Fruit fly (Drosophila melanogaster) whole organism, embryonic: Measurements from ENCODE around the gene mRpS7.

Experiments used
- Adf1 ChIP-seq: fragments of 200-800 bp; sonication (Bioruptor generic); IDR thresholded peaks from 2 replicates; pipeline ENCODE4 v1.3.6; 2022; ENCODE audit warnings: missing biosample characterization, missing genetic modification characterization
- Bdp1 ChIP-seq: fragments of 200-800 bp; sonication (Bioruptor generic); optimal IDR thresholded peaks from 3 replicates; lab custom pipeline; 2016; ENCODE audit warnings: missing biosample characterization, missing genetic modification characterization
- CG10959 ChIP-seq: fragments of 200-800 bp; sonication (Bioruptor generic); IDR thresholded peaks from 2 replicates; pipeline ENCODE4 v1.3.6; 2022; ENCODE audit warnings: missing biosample characterization, missing genetic modification characterization
- CG11247 ChIP-seq: fragments of 200-800 bp; sonication (Bioruptor generic); IDR thresholded peaks from 2 replicates; pipeline ENCODE4 v1.3.6; 2022; ENCODE audit warnings: missing biosample characterization, missing genetic modification characterization
- CG11504 ChIP-seq: fragments of 200-800 bp; sonication (Bioruptor generic); optimal IDR thresholded peaks from 3 replicates; lab custom pipeline; 2019; ENCODE audit warnings: missing biosample characterization, mild to moderate bottlenecking, missing genetic modification characterization, moderate library complexity
- CG13775 ChIP-seq: fragments of 200-800 bp; sonication (Bioruptor generic); optimal IDR thresholded peaks from 3 replicates; lab custom pipeline; 2017; ENCODE audit warnings: missing biosample characterization, mild to moderate bottlenecking, missing genetic modification characterization
- CG14441 ChIP-seq: fragments of 200-800 bp; sonication (Bioruptor generic); IDR thresholded peaks from 2 replicates; pipeline ENCODE4 v1.3.6; 2022; ENCODE audit warnings: missing biosample characterization, missing genetic modification characterization
- CG16863 ChIP-seq: fragments of 200-800 bp; sonication (Bioruptor generic); optimal IDR thresholded peaks from 3 replicates; lab custom pipeline; 2016; ENCODE audit warnings: missing biosample characterization, missing genetic modification characterization
- CG17328 ChIP-seq: fragments of 200-800 bp; sonication (Bioruptor generic); IDR thresholded peaks from 2 replicates; pipeline ENCODE4 v1.3.6; 2022; ENCODE audit warnings: missing biosample characterization, missing genetic modification characterization
- CG17568 ChIP-seq: fragments of 200-800 bp; sonication (Bioruptor generic); optimal IDR thresholded peaks from 2 replicates; lab custom pipeline; 2018; ENCODE audit warnings: missing biosample characterization, mild to moderate bottlenecking, missing genetic modification characterization, moderate library complexity
- CG17912 ChIP-seq: fragments of 200-800 bp; sonication (Bioruptor generic); optimal IDR thresholded peaks from 2 replicates; lab custom pipeline; 2018; ENCODE audit warnings: missing biosample characterization, mild to moderate bottlenecking, missing genetic modification characterization
- CG18764 ChIP-seq: fragments of 200-800 bp; sonication (Bioruptor generic); optimal IDR thresholded peaks from 3 replicates; lab custom pipeline; 2016; ENCODE audit warnings: missing biosample characterization, missing genetic modification characterization
- CG2202 ChIP-seq: fragments of 200-800 bp; sonication (Bioruptor generic); optimal IDR thresholded peaks from 2 replicates; lab custom pipeline; 2018; ENCODE audit warnings: missing biosample characterization, mild to moderate bottlenecking, missing genetic modification characterization
- CG3838 ChIP-seq: fragments of 200-800 bp; sonication (Bioruptor generic); optimal IDR thresholded peaks from 3 replicates; lab custom pipeline; 2016; ENCODE audit warnings: missing biosample characterization, missing genetic modification characterization
- CG3995 ChIP-seq: fragments of 200-800 bp; sonication (Bioruptor generic); optimal IDR thresholded peaks from 3 replicates; lab custom pipeline; 2016; ENCODE audit warnings: missing biosample characterization, missing genetic modification characterization
- CG4328 ChIP-seq: fragments of 200-800 bp; sonication (Bioruptor generic); optimal IDR thresholded peaks from 3 replicates; lab custom pipeline; 2017; ENCODE audit warnings: missing biosample characterization, missing genetic modification reagents, missing genetic modification characterization
- CG8089 ChIP-seq: fragments of 200-800 bp; sonication (Bioruptor generic); optimal IDR thresholded peaks from 3 replicates; lab custom pipeline; 2016; ENCODE audit warnings: missing biosample characterization, missing genetic modification characterization
- CG8290 ChIP-seq, 3 experiments: fragments of 200-800 bp; sonication (Bioruptor generic); optimal IDR thresholded peaks; 2 replicates each; lab custom pipeline; 2016 to 2019; ENCODE audit warnings: missing biosample characterization in 3 of 3, missing genetic modification characterization in 3 of 3, mild to moderate bottlenecking in 2 of 3, moderate library complexity in 1 of 3
- CG8944 ChIP-seq: fragments of 200-800 bp; sonication (Bioruptor generic); optimal IDR thresholded peaks from 3 replicates; lab custom pipeline; 2016; ENCODE audit warnings: missing biosample characterization, missing genetic modification characterization
- Dad ChIP-seq: fragments of 200-800 bp; sonication (Bioruptor generic); optimal IDR thresholded peaks from 3 replicates; lab custom pipeline; 2016; ENCODE audit warnings: missing biosample characterization, missing genetic modification characterization
- Dip2 ChIP-seq: fragments of 200-800 bp; sonication (Bioruptor generic); IDR thresholded peaks from 2 replicates; pipeline ENCODE4 v1.3.6; 2022; ENCODE audit warnings: missing biosample characterization, missing genetic modification characterization
- Dip3 ChIP-seq: fragments of 200-800 bp; sonication (Bioruptor generic); optimal IDR thresholded peaks from 3 replicates; lab custom pipeline; 2016; ENCODE audit warnings: missing biosample characterization, missing genetic modification characterization
- Doc3 ChIP-seq: fragments of 200-800 bp; sonication (Bioruptor generic); IDR thresholded peaks from 3 replicates; pipeline ENCODE4 v1.3.6; 2022; ENCODE audit warnings: missing biosample characterization, missing genetic modification characterization; ENCODE audit not compliant: partially characterized antibody
- Hr39 ChIP-seq: fragments of >200 bp; optimal IDR thresholded peaks from 2 replicates; lab custom pipeline; 2017
- Hr78 ChIP-seq, 2 experiments: fragments of 200-800 bp in 1 of 2; fragments of >200 bp in 1 of 2; sonication (Bioruptor generic) in 1 of 2; optimal IDR thresholded peaks; 2 replicates each; lab custom pipeline; 2017 to 2019; ENCODE audit warnings: missing biosample characterization in 2 of 2, missing genetic modification characterization in 2 of 2, mild to moderate bottlenecking in 1 of 2, moderate library complexity in 1 of 2
- Hsf ChIP-seq: fragments of 200-800 bp; sonication (Bioruptor generic); optimal IDR thresholded peaks from 3 replicates; lab custom pipeline; 2016; ENCODE audit warnings: missing biosample characterization, missing genetic modification characterization
- MTF-1 ChIP-seq: fragments of 200-800 bp; sonication (Bioruptor generic); optimal IDR thresholded peaks from 2 replicates; lab custom pipeline; 2018; ENCODE audit warnings: missing biosample characterization, mild to moderate bottlenecking, missing genetic modification characterization, borderline replicate concordance
- Mrtf ChIP-seq: fragments of 200-800 bp; sonication (Bioruptor generic); IDR thresholded peaks from 3 replicates; pipeline ENCODE4 v1.3.6; 2022; ENCODE audit warnings: missing biosample characterization, missing genetic modification characterization
- Myb ChIP-seq: fragments of 200-800 bp; sonication (Bioruptor generic); optimal IDR thresholded peaks from 2 replicates; lab custom pipeline; 2016; ENCODE audit warnings: missing biosample characterization, missing genetic modification characterization
- NC2β ChIP-seq: fragments of 200-800 bp; sonication (Bioruptor generic); optimal IDR thresholded peaks from 2 replicates; lab custom pipeline; 2016; ENCODE audit warnings: missing biosample characterization, missing genetic modification characterization
- Ptx1 ChIP-seq: fragments of 200-800 bp; sonication (Bioruptor generic); IDR thresholded peaks from 2 replicates; pipeline ENCODE4 v1.3.6; 2022; ENCODE audit warnings: missing biosample characterization, missing genetic modification characterization
- Six4 ChIP-seq: fragments of 200-800 bp; sonication (Bioruptor generic); optimal IDR thresholded peaks from 2 replicates; lab custom pipeline; 2016; ENCODE audit warnings: missing biosample characterization, missing genetic modification characterization
- YL-1 ChIP-seq: fragments of 200-800 bp; sonication (Bioruptor generic); optimal IDR thresholded peaks from 3 replicates; lab custom pipeline; 2017; ENCODE audit warnings: missing biosample characterization, mild to moderate bottlenecking, missing genetic modification characterization
- ara ChIP-seq: fragments of 200-800 bp; sonication (Bioruptor generic); IDR thresholded peaks from 2 replicates; pipeline ENCODE4 v1.3.6; 2022; ENCODE audit warnings: missing biosample characterization, missing genetic modification characterization
- br ChIP-seq: fragments of >200 bp; optimal IDR thresholded peaks from 2 replicates; lab custom pipeline; 2017
- chif ChIP-seq, 2 experiments: fragments of 200-800 bp; sonication (Bioruptor generic); optimal IDR thresholded peaks; 3 replicates each; lab custom pipeline; 2016; ENCODE audit warnings: missing biosample characterization in 2 of 2, missing genetic modification characterization in 2 of 2
- dan ChIP-seq: fragments of 200-800 bp; sonication (Bioruptor generic); IDR thresholded peaks from 2 replicates; pipeline ENCODE4 v1.3.6; 2022; ENCODE audit warnings: missing biosample characterization, missing genetic modification characterization
- dati ChIP-seq: fragments of 200-800 bp; sonication (Bioruptor generic); IDR thresholded peaks from 2 replicates; pipeline ENCODE4 v1.3.6; 2022; ENCODE audit warnings: missing biosample characterization, missing genetic modification characterization
- disco-r ChIP-seq: fragments of 200-800 bp; sonication (Bioruptor generic); optimal IDR thresholded peaks from 2 replicates; lab custom pipeline; 2016; ENCODE audit warnings: missing biosample characterization, missing genetic modification characterization
- eve ChIP-seq, 2 experiments: fragments of >200 bp; optimal IDR thresholded peaks; 2 replicates each; lab custom pipeline; 2017; ENCODE audit warnings: missing biosample characterization in 2 of 2, missing genetic modification characterization in 2 of 2
- grau ChIP-seq: fragments of 200-800 bp; optimal IDR thresholded peaks from 3 replicates; lab custom pipeline; 2019; ENCODE audit warnings: missing biosample characterization, mild to moderate bottlenecking, missing genetic modification characterization, moderate library complexity
- gsb-n ChIP-seq: fragments of 200-800 bp; sonication (Bioruptor generic); optimal IDR thresholded peaks from 3 replicates; lab custom pipeline; 2018; ENCODE audit warnings: missing biosample characterization, mild to moderate bottlenecking, missing genetic modification characterization
- lbe ChIP-seq: fragments of 200-800 bp; sonication (Bioruptor generic); optimal IDR thresholded peaks from 2 replicates; lab custom pipeline; 2016; ENCODE audit warnings: missing biosample characterization, mild to moderate bottlenecking, missing genetic modification characterization
- schlank ChIP-seq: fragments of 200-800 bp; sonication (Bioruptor generic); optimal IDR thresholded peaks from 2 replicates; lab custom pipeline; 2018; ENCODE audit warnings: missing biosample characterization, mild to moderate bottlenecking, missing genetic modification characterization
- sna ChIP-seq: fragments of 200-800 bp; sonication (Bioruptor generic); IDR thresholded peaks from 2 replicates; pipeline ENCODE4 v1.3.6; 2022; ENCODE audit warnings: missing biosample characterization, missing genetic modification characterization; ENCODE audit not compliant: partially characterized antibody
- ssp ChIP-seq: fragments of 200-800 bp; sonication (Bioruptor generic); IDR thresholded peaks from 2 replicates; pipeline ENCODE4 v1.3.6; 2022; ENCODE audit warnings: missing biosample characterization, missing genetic modification characterization
- tll ChIP-seq, 2 experiments: fragments of 200-800 bp in 1 of 2; fragments of >200 bp in 1 of 2; sonication (Bioruptor generic) in 1 of 2; optimal IDR thresholded peaks; 2 replicates each; lab custom pipeline; 2017 to 2019; ENCODE audit warnings: missing biosample characterization in 2 of 2, missing genetic modification characterization in 2 of 2, mild to moderate bottlenecking in 1 of 2, moderate library complexity in 1 of 2
- tna ChIP-seq: fragments of 200-800 bp; sonication (Bioruptor generic); IDR thresholded peaks from 2 replicates; pipeline ENCODE4 v1.3.6; 2022; ENCODE audit warnings: missing biosample characterization, missing genetic modification characterization; ENCODE audit not compliant: partially characterized antibody
- vnd ChIP-seq: fragments of 200-800 bp; sonication (Bioruptor generic); IDR thresholded peaks from 3 replicates; pipeline ENCODE4 v1.3.6; 2022; ENCODE audit warnings: missing biosample characterization, missing genetic modification characterization; ENCODE audit not compliant: partially characterized antibody
- z ChIP-seq: fragments of 200-800 bp; sonication (Bioruptor generic); IDR thresholded peaks from 3 replicates; pipeline ENCODE4 v1.3.6; 2022; ENCODE audit warnings: missing biosample characterization, missing genetic modification characterization

The mRpS7 gene

dm6 chr2L:10430802-10431476 lies 44.5 kb downstream of the mRpS7 start, which contains the start of the genes Bug22 and TfIIB (continued):
- TF ChIP-seq Doc3 (no peak), gsb-n (tag; lab: Kevin White, UChicago) (no peak), lbe (GFP tag; lab: Kevin White, UChicago) (peak; percentile 31), CG8944 (GFP tag; lab: Kevin White, UChicago) (peak; percentile 63), CG3995 (GFP tag; lab: Kevin White, UChicago) (peak; percentile 17), CG8290 (GFP tag; optimal IDR thresholded peaks at IDR 0.05; lab: Kevin White, UChicago) (peak; percentile 78), CG8290 (tag; optimal IDR thresholded peaks at IDR 0.05; lab: Kevin White, UChicago) (peak; percentile 90 to 92), vnd (GFP tag; lab: Robert Waterston, UW) (no peak), CG17568 (GFP tag; lab: Kevin White, UChicago) (no peak), CG2202 (tag; lab: Kevin White, UChicago) (peak; percentile 21), Bdp1 (GFP tag; lab: Kevin White, UChicago) (peak; percentile 27), CG13775 (GFP tag; lab: Kevin White, UChicago) (peak; percentile 77), Dad (GFP tag; lab: Kevin White, UChicago) (peak; percentile 39), grau (tag; lab: Kevin White, UChicago) (peak; percentile 73), br (lab: Kevin White, UChicago) (no peak), dan (GFP tag; lab: Robert Waterston, UW) (no peak), Dip2 (GFP tag; lab: Robert Waterston, UW) (no peak), Myb (GFP tag; lab: Kevin White, UChicago) (peak; percentile 20), CG17328 (GFP tag; lab: Robert Waterston, UW) (peak; percentile 71; the same call in 1 of the 2 replicates), Adf1 (peak; percentile 30; the same call in 1 of the 2 replicates), z (GFP tag; lab: Robert Waterston, UW) (no peak), CG14441 (GFP tag; lab: Robert Waterston, UW) (peak; percentile 70), CG8089 (peak; percentile 27), Hr78 (GFP tag; optimal IDR thresholded peaks at IDR 0.05; lab: Kevin White, UChicago) (no peak), ssp (GFP tag; lab: Robert Waterston, UW) (peak; percentile 57), Hr39 (lab: Kevin White, UChicago) (no peak), Ptx1 (GFP tag; lab: Robert Waterston, UW) (peak; percentile 75), CG17912 (GFP tag; lab: Kevin White, UChicago) (peak; percentile 32), chif (GFP tag; optimal IDR thresholded peaks at IDR 0.05; lab: Kevin White, UChicago) (peak; percentile 35 to 41), Dip3 (peak; percentile 70), Hsf (GFP tag; lab: Kevin White, UChicago) (peak; percentile 74), eve (GFP tag; optimal IDR thresholded peaks at IDR 0.05; lab: Kevin White, UChicago) (no peak), tll (GFP tag; optimal IDR thresholded peaks at IDR 0.05; lab: Kevin White, UChicago) (peak in 1 of 2 experiments; percentile 50), tna (GFP tag; lab: Robert Waterston, UW) (no peak), disco-r (no peak), CG4328 (peak; percentile 44), NC2β (GFP tag; lab: Kevin White, UChicago) (peak; percentile 70), ara (GFP tag; lab: Robert Waterston, UW) (peak; percentile 38; the same call in 1 of the 2 replicates), dati (GFP tag; lab: Robert Waterston, UW) (no peak), Six4 (GFP tag; lab: Kevin White, UChicago) (peak; percentile 55), CG18764 (GFP tag; lab: Kevin White, UChicago) (peak; percentile 62), sna (no peak), Mrtf (GFP tag; lab: Robert Waterston, UW) (no peak; the same call in 2 of the 3 replicates), CG11504 (no peak), CG11247 (peak; percentile 58; the same call in 1 of the 2 replicates), CG16863 (GFP tag; lab: Kevin White, UChicago) (peak; percentile 35), YL-1 (GFP tag; lab: Kevin White, UChicago) (peak; percentile 34), CG3838 (GFP tag; lab: Kevin White, UChicago) (no peak), schlank (tag; lab: Kevin White, UChicago) (peak; percentile 33), MTF-1 (GFP tag; lab: Kevin White, UChicago) (peak; percentile 19), CG10959 (GFP tag; lab: Robert Waterston, UW) (no peak)
